Worm (Caenorhabditis elegans) whole organism, L3 larva: ENCODE measurements around the gene cutl-12.

Experiments
- R02D3.7 ChIP-seq: fragments of 150-350 bp; optimal IDR thresholded peaks from 2 replicates; lab custom pipeline; 2014; ENCODE audit warnings: missing biosample characterization, missing genetic modification characterization
- ZK546.5 ChIP-seq: sonication (generic microtip); optimal IDR thresholded peaks from 2 replicates; lab custom pipeline; 2017; ENCODE audit warnings: missing biosample characterization, missing genetic modification characterization
- aly-2 ChIP-seq: fragments of 150-350 bp; optimal IDR thresholded peaks from 2 replicates; lab custom pipeline; 2014; ENCODE audit warnings: missing biosample characterization, missing genetic modification characterization
- ama-1 ChIP-seq: fragments of 150-350 bp; optimal IDR thresholded peaks from 2 replicates; lab custom pipeline; 2018
- ceh-28 ChIP-seq: fragments of 150-350 bp; optimal IDR thresholded peaks from 2 replicates; lab custom pipeline; 2014; ENCODE audit warnings: missing biosample characterization, missing genetic modification reagents, missing genetic modification characterization
- ceh-82 ChIP-seq: fragments of 150-350 bp; optimal IDR thresholded peaks from 2 replicates; lab custom pipeline; 2014; ENCODE audit warnings: missing biosample characterization, missing genetic modification characterization
- ceh-9 ChIP-seq: sonication (generic microtip); optimal IDR thresholded peaks from 2 replicates; lab custom pipeline; 2018; ENCODE audit warnings: missing biosample characterization, missing genetic modification characterization
- daf-12 ChIP-seq: fragments of 150-350 bp; optimal IDR thresholded peaks from 2 replicates; lab custom pipeline; 2014; ENCODE audit warnings: missing biosample characterization, missing genetic modification reagents, missing genetic modification characterization
- egl-27 ChIP-seq: sonication (generic microtip); optimal IDR thresholded peaks from 4 replicates; lab custom pipeline; 2017; ENCODE audit warnings: missing biosample characterization, missing genetic modification reagents, missing genetic modification characterization
- egl-5 ChIP-seq: fragments of 150-350 bp; optimal IDR thresholded peaks from 2 replicates; lab custom pipeline; 2017; ENCODE audit warnings: missing biosample characterization, missing genetic modification reagents, missing genetic modification characterization, inconsistent platforms
- elt-1 ChIP-seq: fragments of 150-350 bp; optimal IDR thresholded peaks from 2 replicates; lab custom pipeline; 2014; ENCODE audit warnings: missing biosample characterization, missing genetic modification characterization
- elt-2 ChIP-seq: sonication (generic microtip); optimal IDR thresholded peaks from 2 replicates; lab custom pipeline; 2016; ENCODE audit warnings: missing genetic modification reagents, mild to moderate bottlenecking, missing genetic modification characterization, missing compliant biosample characterization
- eor-1 ChIP-seq, 2 experiments: fragments of 150-350 bp; optimal IDR thresholded peaks; 2 replicates each; lab custom pipeline; 2014 to 2018; ENCODE audit warnings: missing biosample characterization in 2 of 2, missing genetic modification characterization in 2 of 2
- fos-1 ChIP-seq: fragments of 150-350 bp; optimal IDR thresholded peaks from 2 replicates; lab custom pipeline; 2014; ENCODE audit warnings: missing biosample characterization, missing genetic modification characterization
- hmg-11 ChIP-seq: sonication (generic microtip); optimal IDR thresholded peaks from 2 replicates; lab custom pipeline; 2016; ENCODE audit warnings: missing genetic modification characterization, missing compliant biosample characterization
- jun-1 ChIP-seq: fragments of 150-350 bp; optimal IDR thresholded peaks from 2 replicates; lab custom pipeline; 2014; ENCODE audit warnings: missing biosample characterization, missing genetic modification reagents, missing genetic modification characterization
- lin-15B ChIP-seq: fragments of 150-350 bp; optimal IDR thresholded peaks from 2 replicates; lab custom pipeline; 2014; ENCODE audit warnings: missing biosample characterization, missing genetic modification characterization
- lin-39 ChIP-seq: fragments of 150-350 bp; optimal IDR thresholded peaks from 2 replicates; lab custom pipeline; 2018; ENCODE audit warnings: missing biosample characterization, missing genetic modification reagents, missing genetic modification characterization
- lsy-12 ChIP-seq: sonication (generic microtip); optimal IDR thresholded peaks from 2 replicates; lab custom pipeline; 2016; ENCODE audit warnings: mild to moderate bottlenecking, missing genetic modification characterization, missing compliant biosample characterization
- mdl-1 ChIP-seq: fragments of 150-350 bp; optimal IDR thresholded peaks from 2 replicates; lab custom pipeline; 2014; ENCODE audit warnings: missing biosample characterization, missing genetic modification characterization
- mml-1 ChIP-seq: fragments of 150-350 bp; sonication (generic microtip); optimal IDR thresholded peaks from 3 replicates; lab custom pipeline; 2014; ENCODE audit warnings: missing biosample characterization, missing genetic modification characterization
- nfya-1 ChIP-seq: sonication (generic microtip); optimal IDR thresholded peaks from 2 replicates; lab custom pipeline; 2017; ENCODE audit warnings: missing genetic modification characterization, mild to moderate bottlenecking, missing compliant biosample characterization, antibody characterized with exemption, moderate library complexity; ENCODE audit not compliant: insufficient read depth
- nhr-11 ChIP-seq: fragments of 150-350 bp; optimal IDR thresholded peaks from 2 replicates; lab custom pipeline; 2014; ENCODE audit warnings: missing biosample characterization, missing genetic modification characterization
- nhr-23 ChIP-seq: fragments of 150-350 bp; optimal IDR thresholded peaks from 2 replicates; lab custom pipeline; 2014; ENCODE audit warnings: missing biosample characterization, missing genetic modification reagents, missing genetic modification characterization
- nhr-237 ChIP-seq: fragments of 150-350 bp; optimal IDR thresholded peaks from 2 replicates; lab custom pipeline; 2014; ENCODE audit warnings: missing biosample characterization, missing genetic modification characterization
- nhr-25 ChIP-seq: sonication (generic microtip); optimal IDR thresholded peaks from 2 replicates; lab custom pipeline; 2017; ENCODE audit warnings: missing biosample characterization, missing genetic modification characterization
- nhr-28 ChIP-seq: fragments of 150-350 bp; optimal IDR thresholded peaks from 2 replicates; lab custom pipeline; 2014; ENCODE audit warnings: missing biosample characterization, missing genetic modification characterization
- nhr-67 ChIP-seq: fragments of 150-350 bp; optimal IDR thresholded peaks from 2 replicates; lab custom pipeline; 2014; ENCODE audit warnings: missing biosample characterization, missing genetic modification characterization
- nhr-76 ChIP-seq: fragments of 150-350 bp; sonication (generic microtip); optimal IDR thresholded peaks from 5 replicates; lab custom pipeline; 2014; ENCODE audit warnings: missing biosample characterization, missing genetic modification characterization
- skn-1 ChIP-seq: fragments of 150-350 bp; optimal IDR thresholded peaks from 2 replicates; lab custom pipeline; 2014; ENCODE audit warnings: missing biosample characterization, missing genetic modification characterization
- snpc-4 ChIP-seq: fragments of 150-350 bp; optimal IDR thresholded peaks from 2 replicates; lab custom pipeline; 2014; ENCODE audit warnings: missing biosample characterization, missing genetic modification characterization
- tbx-2 ChIP-seq: sonication (generic microtip); optimal IDR thresholded peaks from 2 replicates; lab custom pipeline; 2016; ENCODE audit warnings: mild to moderate bottlenecking, missing genetic modification characterization, missing compliant biosample characterization
- unc-39 ChIP-seq: sonication (generic microtip); optimal IDR thresholded peaks from 4 replicates; lab custom pipeline; 2017; ENCODE audit warnings: missing biosample characterization, missing genetic modification characterization
- unc-62 ChIP-seq: fragments of 150-350 bp; sonication (generic microtip); optimal IDR thresholded peaks from 4 replicates; lab custom pipeline; 2014; ENCODE audit warnings: missing biosample characterization, missing genetic modification reagents, missing genetic modification characterization
- zag-1 ChIP-seq: fragments of 150-350 bp; optimal IDR thresholded peaks from 2 replicates; lab custom pipeline; 2014; ENCODE audit warnings: missing biosample characterization, missing genetic modification characterization
- ztf-11 ChIP-seq: fragments of 150-350 bp; optimal IDR thresholded peaks from 2 replicates; lab custom pipeline; 2014; ENCODE audit warnings: missing biosample characterization, missing genetic modification characterization

The cutl-12 gene

ce11 chrII:8603567-8604359, 30.5 kb downstream of the cutl-12 start, which contains the start of gene suf-1:
TSS of gene suf-1 (plus strand) at chrII:8603846.
- TF ChIP-seq mml-1 (tag; lab: Kevin White, UChicago), result no peak
- peak; percentile 24 for TF ChIP-seq elt-2
- TF ChIP-seq tbx-2 (tag; lab: Kevin White, UChicago), result no peak
- no peak for TF ChIP-seq nhr-67 (tag; lab: Kevin White, UChicago)
- TF ChIP-seq snpc-4 (tag; lab: Kevin White, UChicago), result no peak
- TF ChIP-seq nhr-76, result peak; percentile 18
- TF ChIP-seq ceh-28 (tag; lab: Kevin White, UChicago), result no peak
- TF ChIP-seq unc-39, result no peak
- no peak for TF ChIP-seq R02D3.7
- TF ChIP-seq aly-2 (tag; lab: Kevin White, UChicago), result no peak
- peak; percentile 30 for TF ChIP-seq ama-1 (lab: Kevin White, UChicago)
- TF ChIP-seq fos-1 (tag; lab: Kevin White, UChicago), result no peak
- TF ChIP-seq ceh-82 (tag; lab: Kevin White, UChicago), result peak; percentile 22
- no peak for TF ChIP-seq ceh-9 (tag; lab: Kevin White, UChicago)
- TF ChIP-seq ZK546.5, result no peak
- peak; percentile 11 for TF ChIP-seq lsy-12 (tag; lab: Kevin White, UChicago)

- no peak for TF ChIP-seq ceh-28 (tag; lab: Kevin White, UChicago)
- TF ChIP-seq lin-15B (tag; lab: Kevin White, UChicago), result peak; percentile 76
- no peak for TF ChIP-seq hmg-11 (tag; lab: Kevin White, UChicago)
- peak; percentile 42 for TF ChIP-seq jun-1 (tag; lab: Kevin White, UChicago)
- TF ChIP-seq nhr-23 (tag; lab: Kevin White, UChicago), result peak; percentile 69
- TF ChIP-seq nhr-28 (tag; lab: Kevin White, UChicago), result no peak
- no peak for TF ChIP-seq unc-62 (GFP tag; lab: Kevin White, UChicago)
- no peak for TF ChIP-seq tbx-2 (tag; lab: Kevin White, UChicago)
- TF ChIP-seq elt-2, result peak; percentile 35
- TF ChIP-seq fos-1 (tag; lab: Kevin White, UChicago), result no peak
- TF ChIP-seq nhr-25 (tag; lab: Kevin White, UChicago), result peak; percentile 28
- peak; percentile 81 for TF ChIP-seq nfya-1 (tag; lab: Kevin White, UChicago)
- TF ChIP-seq snpc-4 (tag; lab: Kevin White, UChicago), result peak; percentile 90
- TF ChIP-seq lin-39, result peak; percentile 74
- TF ChIP-seq egl-5 (tag; lab: Kevin White, UChicago), result peak; percentile 62
These were observed 31.8 kb downstream of the cutl-12 start, which contains the start of the genes cpf-1 and rpl-26 for ce11 chrII:8602337-8602944. TSS of gene cpf-1 (minus strand) at chrII:8602440. TSS of gene rpl-26 (plus strand) at chrII:8602785.

- TF ChIP-seq tbx-2 (tag; lab: Kevin White, UChicago), result no peak
- TF ChIP-seq eor-1 (tag; optimal IDR thresholded peaks at IDR 0.05; lab: Kevin White, UChicago), result no peak
- TF ChIP-seq egl-27 (tag; lab: Kevin White, UChicago), result no peak
- TF ChIP-seq nhr-237 (tag; lab: Kevin White, UChicago), result no peak
- TF ChIP-seq nhr-23 (tag; lab: Kevin White, UChicago), result no peak
- no peak for TF ChIP-seq aly-2 (tag; lab: Kevin White, UChicago)
- no peak for TF ChIP-seq mml-1 (tag; lab: Kevin White, UChicago)
- TF ChIP-seq ztf-11, result no peak
- no peak for TF ChIP-seq nhr-11
- TF ChIP-seq nhr-28 (tag; lab: Kevin White, UChicago), result no peak
- no peak for TF ChIP-seq nfya-1 (tag; lab: Kevin White, UChicago)
- no peak for TF ChIP-seq fos-1 (tag; lab: Kevin White, UChicago)
- no peak for TF ChIP-seq mdl-1 (tag; lab: Kevin White, UChicago)
- TF ChIP-seq lsy-12 (tag; lab: Kevin White, UChicago), result no peak
- TF ChIP-seq daf-12 (tag; lab: Kevin White, UChicago), result no peak
These were observed 34.1 kb downstream of the cutl-12 start, which contains the start of gene pigg-1 for ce11 chrII:8600165-8600564. TSS of gene pigg-1 (minus strand) at chrII:8600265.

- no peak for TF ChIP-seq skn-1
- TF ChIP-seq zag-1, result no peak
- TF ChIP-seq nhr-67 (tag; lab: Kevin White, UChicago), result no peak
- no peak for TF ChIP-seq hmg-11 (tag; lab: Kevin White, UChicago)
- no peak for TF ChIP-seq lsy-12 (tag; lab: Kevin White, UChicago)
- TF ChIP-seq egl-27 (tag; lab: Kevin White, UChicago), result no peak
- no peak for TF ChIP-seq elt-1
- TF ChIP-seq nfya-1 (tag; lab: Kevin White, UChicago), result no peak
- TF ChIP-seq egl-5 (tag; lab: Kevin White, UChicago), result no peak
- TF ChIP-seq nhr-11, result no peak
- no peak for TF ChIP-seq ztf-11
- TF ChIP-seq ceh-28 (tag; lab: Kevin White, UChicago), result no peak
- TF ChIP-seq tbx-2 (tag; lab: Kevin White, UChicago), result no peak
- TF ChIP-seq nhr-23 (tag; lab: Kevin White, UChicago), result no peak
- TF ChIP-seq aly-2 (tag; lab: Kevin White, UChicago), result no peak
- no peak for TF ChIP-seq nhr-25 (tag; lab: Kevin White, UChicago)
- TF ChIP-seq nhr-237 (tag; lab: Kevin White, UChicago), result no peak
- TF ChIP-seq nhr-76, result no peak
These were observed 35.1 kb downstream of the cutl-12 start, which contains the start of gene F28C6.5 for ce11 chrII:8599214-8599613. TSS of gene F28C6.5 (plus strand) at chrII:8599514.
